Fruit fly (Drosophila melanogaster) whole organism, prepupa: ENCODE measurements around the gene SmB.

Experiments
- Blimp-1 ChIP-seq: fragments of 200-800 bp; sonication (Bioruptor generic); optimal IDR thresholded peaks from 3 replicates; lab custom pipeline; 2017; ENCODE audit warnings: missing biosample characterization, missing genetic modification characterization, mild to moderate bottlenecking, moderate library complexity, missing genetic modification reagents
- CG10631 ChIP-seq: fragments of 200-800 bp; sonication (Bioruptor generic); optimal IDR thresholded peaks from 2 replicates; lab custom pipeline; 2016; ENCODE audit warnings: missing biosample characterization, missing genetic modification characterization
- CG10669 ChIP-seq: fragments of 200-800 bp; sonication (Bioruptor generic); optimal IDR thresholded peaks from 3 replicates; lab custom pipeline; 2018; ENCODE audit warnings: missing biosample characterization, mild to moderate bottlenecking, missing genetic modification characterization, moderate library complexity
- CG11902 ChIP-seq: fragments of 200-800 bp; sonication (Bioruptor generic); optimal IDR thresholded peaks from 3 replicates; lab custom pipeline; 2016; ENCODE audit warnings: missing biosample characterization, missing genetic modification characterization
- CG1621 ChIP-seq: fragments of 200-800 bp; sonication (Bioruptor generic); optimal IDR thresholded peaks from 3 replicates; lab custom pipeline; 2018; ENCODE audit warnings: missing biosample characterization, mild to moderate bottlenecking, missing genetic modification characterization
- CG16779 ChIP-seq: fragments of 200-800 bp; sonication (Bioruptor generic); optimal IDR thresholded peaks from 3 replicates; lab custom pipeline; 2017; ENCODE audit warnings: missing biosample characterization, mild to moderate bottlenecking, missing genetic modification characterization
- CG3032 ChIP-seq: fragments of 200-800 bp; optimal IDR thresholded peaks from 2 replicates; lab custom pipeline; 2019; ENCODE audit warnings: missing biosample characterization, mild to moderate bottlenecking, missing genetic modification characterization, moderate library complexity
- CG31627 ChIP-seq: fragments of 200-800 bp; sonication (Bioruptor generic); optimal IDR thresholded peaks from 3 replicates; lab custom pipeline; 2016; ENCODE audit warnings: missing biosample characterization, missing genetic modification characterization
- CG32006 ChIP-seq: fragments of 200-800 bp; sonication (Bioruptor generic); optimal IDR thresholded peaks from 3 replicates; lab custom pipeline; 2017; ENCODE audit warnings: missing biosample characterization, mild to moderate bottlenecking, missing genetic modification characterization
- CG34406 ChIP-seq: fragments of 200-800 bp; sonication (Bioruptor generic); optimal IDR thresholded peaks from 3 replicates; lab custom pipeline; 2016; ENCODE audit warnings: missing biosample characterization, missing genetic modification characterization
- CG4318 ChIP-seq: fragments of 200-800 bp; sonication (Bioruptor generic); optimal IDR thresholded peaks from 3 replicates; lab custom pipeline; 2017; ENCODE audit warnings: missing biosample characterization, mild to moderate bottlenecking, missing genetic modification characterization
- CG6163 ChIP-seq: fragments of 200-800 bp; sonication (Bioruptor generic); IDR thresholded peaks from 3 replicates; pipeline ENCODE4 v1.3.6; 2022; ENCODE audit warnings: missing biosample characterization, missing genetic modification characterization
- CG6792 ChIP-seq: fragments of 200-800 bp; sonication (Bioruptor generic); optimal IDR thresholded peaks from 3 replicates; lab custom pipeline; 2016; ENCODE audit warnings: missing biosample characterization, missing genetic modification characterization
- CG6854 ChIP-seq: fragments of 200-800 bp; sonication (Bioruptor generic); optimal IDR thresholded peaks from 2 replicates; lab custom pipeline; 2017; ENCODE audit warnings: missing biosample characterization, mild to moderate bottlenecking, missing genetic modification characterization
- CG7368 ChIP-seq: fragments of 200-800 bp; sonication (Bioruptor generic); optimal IDR thresholded peaks from 3 replicates; lab custom pipeline; 2016; ENCODE audit warnings: missing biosample characterization, missing genetic modification characterization
- CG8119 ChIP-seq: fragments of 200-800 bp; sonication (Bioruptor generic); IDR thresholded peaks from 3 replicates; pipeline ENCODE4 v1.3.6; 2022; ENCODE audit warnings: missing biosample characterization, missing genetic modification characterization
- CG8319 ChIP-seq: fragments of 200-800 bp; sonication (Bioruptor generic); optimal IDR thresholded peaks from 3 replicates; lab custom pipeline; 2016; ENCODE audit warnings: missing biosample characterization, missing genetic modification characterization
- CG8632 ChIP-seq: fragments of 200-800 bp; sonication (Bioruptor generic); optimal IDR thresholded peaks from 3 replicates; lab custom pipeline; 2016; ENCODE audit warnings: missing biosample characterization, missing genetic modification characterization
- CG9139 ChIP-seq: fragments of 200-800 bp; sonication (Bioruptor generic); optimal IDR thresholded peaks from 3 replicates; lab custom pipeline; 2017; ENCODE audit warnings: missing biosample characterization, mild to moderate bottlenecking, missing genetic modification characterization
- Eip78C ChIP-seq: fragments of 200-800 bp; sonication (Bioruptor generic); peaks from one replicate; lab custom pipeline; 2016; ENCODE audit warnings: missing biosample characterization, missing genetic modification characterization
- Eip93F ChIP-seq: fragments of 200-800 bp; sonication (Bioruptor generic); optimal IDR thresholded peaks from 2 replicates; lab custom pipeline; 2016; ENCODE audit warnings: missing biosample characterization, mild to moderate bottlenecking, missing genetic modification characterization
- Ets21C ChIP-seq: fragments of 200-800 bp; sonication (Bioruptor generic); optimal IDR thresholded peaks from 3 replicates; lab custom pipeline; 2016; ENCODE audit warnings: missing biosample characterization, missing genetic modification characterization
- Ets96B ChIP-seq: fragments of 200-800 bp; optimal IDR thresholded peaks from 2 replicates; lab custom pipeline; 2019; ENCODE audit warnings: missing biosample characterization, mild to moderate bottlenecking, missing genetic modification characterization, moderate library complexity
- Gug ChIP-seq: fragments of 200-800 bp; sonication (Bioruptor generic); IDR thresholded peaks from 2 replicates; pipeline ENCODE4 v1.3.6; 2022; ENCODE audit warnings: missing biosample characterization, missing genetic modification characterization
- Hr38 ChIP-seq: sonication (Bioruptor generic); optimal IDR thresholded peaks from 2 replicates; lab custom pipeline; 2016; ENCODE audit warnings: missing biosample characterization, missing genetic modification characterization
- Hr39 ChIP-seq: fragments of 200-800 bp; sonication (Bioruptor generic); optimal IDR thresholded peaks from 2 replicates; lab custom pipeline; 2016; ENCODE audit warnings: missing biosample characterization, missing genetic modification characterization
- Hr4 ChIP-seq: fragments of 200-800 bp; sonication (Bioruptor generic); optimal IDR thresholded peaks from 3 replicates; lab custom pipeline; 2016; ENCODE audit warnings: missing biosample characterization, missing genetic modification characterization
- Lpt ChIP-seq: fragments of 200-800 bp; sonication (Bioruptor generic); optimal IDR thresholded peaks from 3 replicates; lab custom pipeline; 2016; ENCODE audit warnings: missing biosample characterization, missing genetic modification characterization
- OdsH ChIP-seq: fragments of 200-800 bp; sonication (Bioruptor generic); optimal IDR thresholded peaks from 3 replicates; lab custom pipeline; 2016; ENCODE audit warnings: missing biosample characterization, missing genetic modification characterization
- Smox ChIP-seq: fragments of 200-800 bp; sonication (Bioruptor generic); optimal IDR thresholded peaks from 3 replicates; lab custom pipeline; 2016; ENCODE audit warnings: missing biosample characterization, missing genetic modification characterization
- Sox102F ChIP-seq: fragments of 200-800 bp; sonication (Bioruptor generic); optimal IDR thresholded peaks from 2 replicates; lab custom pipeline; 2016; ENCODE audit warnings: missing biosample characterization, mild to moderate bottlenecking, missing genetic modification characterization
- Sox14 ChIP-seq: fragments of 200-800 bp; sonication (Bioruptor generic); optimal IDR thresholded peaks from 3 replicates; lab custom pipeline; 2016; ENCODE audit warnings: missing biosample characterization, missing genetic modification characterization
- Sox15 ChIP-seq: fragments of 200-800 bp; sonication (Bioruptor generic); optimal IDR thresholded peaks from 3 replicates; lab custom pipeline; 2016; ENCODE audit warnings: missing biosample characterization, missing genetic modification characterization
- achi ChIP-seq: fragments of 200-800 bp; sonication (Bioruptor generic); optimal IDR thresholded peaks from 3 replicates; lab custom pipeline; 2016; ENCODE audit warnings: missing biosample characterization, missing genetic modification characterization
- acj6 ChIP-seq: fragments of 200-800 bp; sonication (Bioruptor generic); optimal IDR thresholded peaks from 3 replicates; lab custom pipeline; 2016; ENCODE audit warnings: missing biosample characterization, missing genetic modification characterization
- cyc ChIP-seq: fragments of 200-800 bp; sonication (Bioruptor generic); optimal IDR thresholded peaks from 3 replicates; lab custom pipeline; 2016; ENCODE audit warnings: missing biosample characterization, missing genetic modification characterization
- dac ChIP-seq: fragments of 200-800 bp; sonication (Bioruptor generic); optimal IDR thresholded peaks from 2 replicates; lab custom pipeline; 2017; ENCODE audit warnings: missing biosample characterization, mild to moderate bottlenecking, missing genetic modification characterization
- dsx ChIP-seq: fragments of 200-800 bp; optimal IDR thresholded peaks from 3 replicates; lab custom pipeline; 2019; ENCODE audit warnings: missing biosample characterization, mild to moderate bottlenecking, missing genetic modification characterization, moderate library complexity; ENCODE audit not compliant: poor library complexity, severe bottlenecking
- eg ChIP-seq: fragments of 200-800 bp; sonication (Bioruptor generic); IDR thresholded peaks from 3 replicates; pipeline ENCODE4 v1.3.6; 2022; ENCODE audit warnings: missing biosample characterization, missing genetic modification characterization
- esn ChIP-seq: fragments of 200-800 bp; sonication (Bioruptor generic); optimal IDR thresholded peaks from 2 replicates; lab custom pipeline; 2016; ENCODE audit warnings: missing biosample characterization, mild to moderate bottlenecking, missing genetic modification characterization, moderate library complexity
- fkh ChIP-seq: fragments of 200-800 bp; sonication (Bioruptor generic); optimal IDR thresholded peaks from 3 replicates; lab custom pipeline; 2017; ENCODE audit warnings: missing biosample characterization, mild to moderate bottlenecking, missing genetic modification characterization, moderate library complexity
- lz ChIP-seq: fragments of 200-800 bp; sonication (Bioruptor generic); optimal IDR thresholded peaks from 3 replicates; lab custom pipeline; 2016; ENCODE audit warnings: missing biosample characterization, missing genetic modification characterization
- salr ChIP-seq, 2 experiments: fragments of 200-800 bp; sonication (Bioruptor generic); optimal IDR thresholded peaks; 3 replicates each; lab custom pipeline; 2016 to 2018; ENCODE audit warnings: missing biosample characterization in 2 of 2, missing genetic modification characterization in 2 of 2, mild to moderate bottlenecking in 1 of 2
- ss ChIP-seq, 2 experiments: fragments of 200-800 bp; sonication (Bioruptor generic); optimal IDR thresholded peaks; 2 replicates in 1 of 2; 3 replicates in 1 of 2; lab custom pipeline; 2017 to 2018; ENCODE audit warnings: mild to moderate bottlenecking in 2 of 2, missing biosample characterization in 2 of 2, missing genetic modification characterization in 2 of 2, moderate library complexity in 1 of 2
- svp ChIP-seq: fragments of 200-800 bp; sonication (Bioruptor generic); peaks from one replicate; lab custom pipeline; 2016; ENCODE audit warnings: missing biosample characterization, missing genetic modification characterization
- topi ChIP-seq: fragments of 200-800 bp; sonication (Bioruptor generic); optimal IDR thresholded peaks from 3 replicates; lab custom pipeline; 2016; ENCODE audit warnings: missing biosample characterization, missing genetic modification characterization
- vri ChIP-seq: fragments of 200-800 bp; sonication (Bioruptor generic); optimal IDR thresholded peaks from 3 replicates; lab custom pipeline; 2016; ENCODE audit warnings: missing biosample characterization, mild to moderate bottlenecking, missing genetic modification characterization

The SmB gene

DNA sequence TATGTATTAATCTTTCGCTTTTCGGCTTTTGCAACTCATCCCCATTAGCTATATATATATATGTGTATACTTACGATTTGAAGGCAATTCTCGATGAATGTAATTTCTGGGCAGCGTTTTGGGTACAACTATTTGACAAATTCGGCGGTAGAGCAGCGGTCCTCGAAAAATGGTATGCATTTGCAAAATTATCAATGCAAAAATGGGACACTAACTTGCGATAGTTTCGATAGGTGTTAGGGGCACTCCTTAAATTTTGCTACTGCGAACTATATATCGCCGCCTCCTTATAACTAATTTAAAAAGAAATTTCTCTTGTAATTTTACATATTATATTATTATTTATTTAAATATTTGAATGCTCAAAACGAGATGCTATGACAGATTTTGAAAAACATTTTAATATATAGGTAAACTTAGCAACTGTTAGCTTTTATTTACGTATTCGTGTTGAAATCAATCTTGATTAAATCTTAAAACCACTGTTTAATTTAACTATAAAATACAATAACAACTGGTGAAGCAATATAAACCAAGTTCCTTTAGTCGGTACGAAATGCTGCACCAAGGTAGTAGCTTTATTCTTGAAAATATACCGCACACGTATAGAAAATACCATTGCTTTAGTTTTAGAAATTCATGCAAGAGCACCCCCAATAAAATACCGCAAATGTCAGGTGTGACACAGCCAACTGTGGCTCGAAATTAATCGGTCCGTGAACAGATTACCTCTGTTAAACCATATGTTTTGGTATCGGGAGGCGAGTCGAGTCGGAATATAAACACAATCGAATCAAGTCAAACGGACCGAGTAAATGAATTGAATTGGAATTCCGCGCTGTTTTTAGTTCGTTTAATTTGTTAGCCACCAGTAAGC lies 12.9 kb downstream of the SmB start, which contains the start of the genes CG5355 and Klp31E:
Gene CG5355, minus strand, starts transcription at position 213 of the 877 bp plus-strand sequence.
Gene Klp31E, plus strand, starts transcription at position 767 of the 877 bp plus-strand sequence.
- peak; percentile 47 for TF ChIP-seq cyc (GFP tag; lab: Kevin White, UChicago)
- TF ChIP-seq Gug (GFP tag; lab: Robert Waterston, UW) = 0 out of 2 replicates have a peak, but pooled peaks have one; percentile 41
- TF ChIP-seq Ets21C = peak; percentile 39
- TF ChIP-seq Hr38 (GFP tag; lab: Kevin White, UChicago) = no peak
- peak; percentile 50 for TF ChIP-seq acj6 (GFP tag; lab: Kevin White, UChicago)
- TF ChIP-seq OdsH (GFP tag; lab: Kevin White, UChicago) = peak; percentile 69
- TF ChIP-seq CG34406 (GFP tag; lab: Kevin White, UChicago) = no peak
- TF ChIP-seq Smox (GFP tag; lab: Kevin White, UChicago) = no peak
- no peak for TF ChIP-seq eg (GFP tag; lab: Robert Waterston, UW)
- no peak for TF ChIP-seq dac (GFP tag; lab: Kevin White, UChicago)
- TF ChIP-seq CG1621 (tag; lab: Kevin White, UChicago) = no peak
- no peak for TF ChIP-seq Sox102F
- TF ChIP-seq Eip78C (GFP tag; lab: Kevin White, UChicago) = peak; percentile 87
- TF ChIP-seq topi (GFP tag; lab: Kevin White, UChicago) = no peak
- no peak for TF ChIP-seq CG32006 (GFP tag; lab: Kevin White, UChicago)
- no peak for TF ChIP-seq CG7368 (GFP tag; lab: Kevin White, UChicago)
- peak; percentile 16 for TF ChIP-seq CG6854
- no peak for TF ChIP-seq dsx
- TF ChIP-seq Eip93F (GFP tag; lab: Kevin White, UChicago) = peak; percentile 52
- TF ChIP-seq CG11902 = no peak
- TF ChIP-seq CG3032 (tag; lab: Kevin White, UChicago) = peak; percentile 79
- no peak for TF ChIP-seq CG8119 (GFP tag; lab: Robert Waterston, UW)
- peak; percentile 46 for TF ChIP-seq Ets96B (tag; lab: Kevin White, UChicago)
- TF ChIP-seq lz (GFP tag; lab: Kevin White, UChicago) = peak; percentile 59
- TF ChIP-seq esn (GFP tag; lab: Kevin White, UChicago) = peak; percentile 54
- TF ChIP-seq Hr4 (GFP tag; lab: Kevin White, UChicago) = no peak
- TF ChIP-seq CG31627 = peak; percentile 63
- TF ChIP-seq CG8632 = no peak
- no peak for TF ChIP-seq Sox14 (GFP tag; lab: Kevin White, UChicago)
- peak; percentile 43 for TF ChIP-seq Blimp-1 (GFP tag; lab: Kevin White, UChicago)
- TF ChIP-seq CG10631 (GFP tag; lab: Kevin White, UChicago) = peak; percentile 78
- TF ChIP-seq fkh (GFP tag; lab: Kevin White, UChicago) = no peak
- no peak for TF ChIP-seq CG4318 (GFP tag; lab: Kevin White, UChicago)
- TF ChIP-seq Sox15 (GFP tag; lab: Kevin White, UChicago) = peak; percentile 65
- TF ChIP-seq CG6792 (GFP tag; lab: Kevin White, UChicago) = peak; percentile 42
- peak; percentile 59 for TF ChIP-seq Hr39

- peak; percentile 71 for TF ChIP-seq topi (GFP tag; lab: Kevin White, UChicago)
- peak; percentile 62 for TF ChIP-seq CG10669 (GFP tag; lab: Kevin White, UChicago)
- TF ChIP-seq CG10631 (GFP tag; lab: Kevin White, UChicago) = no peak
- no peak for TF ChIP-seq CG6163
- TF ChIP-seq salr (GFP tag; optimal IDR thresholded peaks at IDR 0.05; lab: Kevin White, UChicago) = peak in 1 of 2 experiments; percentile 88
- TF ChIP-seq Ets21C = peak; percentile 6
- no peak for TF ChIP-seq Hr39
- peak in 1 of 2 experiments; percentile 77 for TF ChIP-seq ss (GFP tag; optimal IDR thresholded peaks at IDR 0.05; lab: Kevin White, UChicago)
- TF ChIP-seq CG3032 (tag; lab: Kevin White, UChicago) = peak; percentile 62
- TF ChIP-seq svp (GFP tag; lab: Kevin White, UChicago) = no peak
- no peak for TF ChIP-seq vri
- no peak for TF ChIP-seq Sox102F
- TF ChIP-seq dac (GFP tag; lab: Kevin White, UChicago) = peak; percentile 39
- TF ChIP-seq Gug (GFP tag; lab: Robert Waterston, UW) = 0 out of 2 replicates have a peak, but pooled peaks have one; percentile 19
- no peak for TF ChIP-seq CG16779 (tag; lab: Kevin White, UChicago)
- TF ChIP-seq CG9139 (GFP tag; lab: Kevin White, UChicago) = peak; percentile 61
- peak; percentile 70 for TF ChIP-seq acj6 (GFP tag; lab: Kevin White, UChicago)
- no peak for TF ChIP-seq Lpt (GFP tag; lab: Kevin White, UChicago)
- no peak for TF ChIP-seq CG4318 (GFP tag; lab: Kevin White, UChicago)
- peak; percentile 60 for TF ChIP-seq CG8319 (GFP tag; lab: Kevin White, UChicago)
- TF ChIP-seq Hr4 (GFP tag; lab: Kevin White, UChicago) = peak; percentile 2
- peak; percentile 85 for TF ChIP-seq esn (GFP tag; lab: Kevin White, UChicago)
- no peak for TF ChIP-seq achi (GFP tag; lab: Kevin White, UChicago)
- TF ChIP-seq CG7368 (GFP tag; lab: Kevin White, UChicago) = no peak
- peak; percentile 36; the same call in 1 of the 3 replicates for TF ChIP-seq CG8119 (GFP tag; lab: Robert Waterston, UW)
Measured at dm6 chr2L:10408122-10408576, 18.3 kb downstream of the SmB start, which contains the start of the genes Ip259 and RpS27A. Gene Ip259, plus strand, starts transcription at chr2L:10408352. Gene RpS27A, plus strand, starts transcription at chr2L:10408352.
